Fruit fly (Drosophila melanogaster) whole organism, embryonic: ENCODE results near the gene Zdhhc8.
A peak's percentile ranks its signal among the peaks of the same experiment; 100 is the strongest.

Source experiments
- Ada2b ChIP-seq: fragments of 200-800 bp; sonication (Bioruptor generic); IDR thresholded peaks from 2 replicates; pipeline ENCODE4 v1.3.6; 2022; ENCODE audit warnings: missing biosample characterization, missing genetic modification characterization
- Adf1 ChIP-seq: fragments of 200-800 bp; sonication (Bioruptor generic); IDR thresholded peaks from 2 replicates; pipeline ENCODE4 v1.3.6; 2022; ENCODE audit warnings: missing biosample characterization, missing genetic modification characterization
- Aef1 ChIP-seq: fragments of 200-800 bp; sonication (Bioruptor generic); IDR thresholded peaks from 3 replicates; pipeline ENCODE4 v1.3.6; 2022; ENCODE audit warnings: missing biosample characterization, missing genetic modification characterization
- Atf-2 ChIP-seq: fragments of 200-800 bp; sonication (Bioruptor generic); optimal IDR thresholded peaks from 2 replicates; lab custom pipeline; 2016; ENCODE audit warnings: missing biosample characterization, missing genetic modification characterization
- B-H1 ChIP-seq: fragments of 200-800 bp; sonication (Bioruptor generic); IDR thresholded peaks from 3 replicates; pipeline ENCODE4 v1.3.6; 2022; ENCODE audit warnings: missing biosample characterization, missing genetic modification characterization
- CG10321 ChIP-seq: fragments of 200-800 bp; sonication (Bioruptor generic); IDR thresholded peaks from 2 replicates; pipeline ENCODE4 v1.3.6; 2022; ENCODE audit warnings: missing biosample characterization, missing genetic modification characterization
- CG11560 ChIP-seq: fragments of 200-800 bp; sonication (Bioruptor generic); IDR thresholded peaks from 3 replicates; pipeline ENCODE4 v1.3.6; 2022; ENCODE audit warnings: missing biosample characterization, missing genetic modification characterization
- CG11695 ChIP-seq: fragments of 200-800 bp; sonication (Bioruptor generic); IDR thresholded peaks from 3 replicates; pipeline ENCODE4 v1.3.6; 2022; ENCODE audit warnings: missing biosample characterization, missing genetic modification characterization
- CG12071 ChIP-seq: fragments of 200-800 bp; sonication (Bioruptor generic); optimal IDR thresholded peaks from 3 replicates; lab custom pipeline; 2018; ENCODE audit warnings: missing biosample characterization, mild to moderate bottlenecking, missing genetic modification characterization
- CG12104 ChIP-seq: fragments of 200-800 bp; sonication (Bioruptor generic); optimal IDR thresholded peaks from 3 replicates; lab custom pipeline; 2016; ENCODE audit warnings: missing biosample characterization, missing genetic modification characterization
- CG12391 ChIP-seq: fragments of 200-800 bp; sonication (Bioruptor generic); optimal IDR thresholded peaks from 3 replicates; lab custom pipeline; 2018; ENCODE audit warnings: missing biosample characterization, mild to moderate bottlenecking, missing genetic modification characterization, moderate library complexity
- CG13296 ChIP-seq: fragments of 200-800 bp; sonication (Bioruptor generic); optimal IDR thresholded peaks from 3 replicates; lab custom pipeline; 2018; ENCODE audit warnings: missing biosample characterization, mild to moderate bottlenecking, missing genetic modification characterization
- CG14710 ChIP-seq: fragments of 200-800 bp; sonication (Bioruptor generic); optimal IDR thresholded peaks from 3 replicates; lab custom pipeline; 2019; ENCODE audit warnings: missing biosample characterization, mild to moderate bottlenecking, missing genetic modification characterization, moderate library complexity
- CG15601 ChIP-seq: fragments of 200-800 bp; sonication (Bioruptor generic); optimal IDR thresholded peaks from 3 replicates; lab custom pipeline; 2019; ENCODE audit warnings: missing biosample characterization, mild to moderate bottlenecking, missing genetic modification characterization, moderate library complexity
- CG17829 ChIP-seq: fragments of 200-800 bp; optimal IDR thresholded peaks from 2 replicates; lab custom pipeline; 2019; ENCODE audit warnings: missing biosample characterization, mild to moderate bottlenecking, missing genetic modification characterization, moderate library complexity
- CG18619 ChIP-seq: fragments of 200-800 bp; sonication (Bioruptor generic); optimal IDR thresholded peaks from 3 replicates; lab custom pipeline; 2017; ENCODE audit warnings: missing biosample characterization, mild to moderate bottlenecking, missing genetic modification characterization
- CG2116 ChIP-seq: fragments of 200-800 bp; sonication (Bioruptor generic); optimal IDR thresholded peaks from 3 replicates; lab custom pipeline; 2018; ENCODE audit warnings: missing biosample characterization, mild to moderate bottlenecking, missing genetic modification characterization
- CG2202 ChIP-seq: fragments of 200-800 bp; sonication (Bioruptor generic); optimal IDR thresholded peaks from 2 replicates; lab custom pipeline; 2018; ENCODE audit warnings: missing biosample characterization, mild to moderate bottlenecking, missing genetic modification characterization
- CG30431 ChIP-seq: fragments of 200-800 bp; sonication (Bioruptor generic); optimal IDR thresholded peaks from 2 replicates; lab custom pipeline; 2017; ENCODE audit warnings: missing biosample characterization, missing genetic modification characterization
- CG32532 ChIP-seq: fragments of 200-800 bp; sonication (Bioruptor generic); IDR thresholded peaks from 2 replicates; pipeline ENCODE4 v1.3.6; 2022; ENCODE audit warnings: missing biosample characterization, missing genetic modification characterization
- CG6813 ChIP-seq: fragments of 200-800 bp; sonication (Bioruptor generic); optimal IDR thresholded peaks from 2 replicates; lab custom pipeline; 2017; ENCODE audit warnings: missing biosample characterization, missing genetic modification characterization, mild to moderate bottlenecking, moderate library complexity, missing genetic modification reagents
- CG7556 ChIP-seq: fragments of 200-800 bp; sonication (Bioruptor generic); optimal IDR thresholded peaks from 2 replicates; lab custom pipeline; 2017; ENCODE audit warnings: missing biosample characterization, mild to moderate bottlenecking, missing genetic modification characterization
- CG8089 ChIP-seq: fragments of 200-800 bp; sonication (Bioruptor generic); optimal IDR thresholded peaks from 3 replicates; lab custom pipeline; 2016; ENCODE audit warnings: missing biosample characterization, missing genetic modification characterization
- CG8388 ChIP-seq: fragments of 200-800 bp; sonication (Bioruptor generic); optimal IDR thresholded peaks from 2 replicates; lab custom pipeline; 2019; ENCODE audit warnings: missing biosample characterization, mild to moderate bottlenecking, missing genetic modification characterization, moderate library complexity
- CG8944 ChIP-seq: fragments of 200-800 bp; sonication (Bioruptor generic); optimal IDR thresholded peaks from 3 replicates; lab custom pipeline; 2016; ENCODE audit warnings: missing biosample characterization, missing genetic modification characterization
- CHES-1-like ChIP-seq: fragments of 200-800 bp; sonication (Bioruptor generic); optimal IDR thresholded peaks from 2 replicates; lab custom pipeline; 2016; ENCODE audit warnings: missing biosample characterization, missing genetic modification characterization
- Dfd ChIP-seq, 2 experiments: fragments of >200 bp; optimal IDR thresholded peaks; 2 replicates each; lab custom pipeline; 2017; ENCODE audit warnings: missing biosample characterization in 2 of 2, missing genetic modification characterization in 2 of 2
- Dp ChIP-seq: fragments of 200-800 bp; sonication (Bioruptor generic); optimal IDR thresholded peaks from 2 replicates; lab custom pipeline; 2018; ENCODE audit warnings: missing biosample characterization, mild to moderate bottlenecking, missing genetic modification characterization, moderate library complexity
- E2f1 ChIP-seq: fragments of 200-800 bp; sonication (Bioruptor generic); IDR thresholded peaks from 2 replicates; pipeline ENCODE4 v1.3.6; 2022; ENCODE audit warnings: missing biosample characterization, missing genetic modification characterization
- E2f2 ChIP-seq: fragments of 200-800 bp; sonication (Bioruptor generic); IDR thresholded peaks from 2 replicates; pipeline ENCODE4 v1.3.6; 2022; ENCODE audit warnings: missing biosample characterization, missing genetic modification characterization
- Eip74EF ChIP-seq, 2 experiments: fragments of 200-800 bp in 1 of 2; fragments of >200 bp in 1 of 2; sonication (Bioruptor generic) in 1 of 2; optimal IDR thresholded peaks; 2 replicates each; lab custom pipeline; 2017 to 2019; ENCODE audit warnings: missing biosample characterization in 2 of 2, missing genetic modification characterization in 2 of 2, mild to moderate bottlenecking in 1 of 2, moderate library complexity in 1 of 2
- Fer1 ChIP-seq: fragments of 200-800 bp; sonication (Bioruptor generic); optimal IDR thresholded peaks from 2 replicates; lab custom pipeline; 2017; ENCODE audit warnings: missing biosample characterization, mild to moderate bottlenecking, missing genetic modification characterization
- Hey ChIP-seq: fragments of 200-800 bp; sonication (Bioruptor generic); optimal IDR thresholded peaks from 3 replicates; lab custom pipeline; 2018; ENCODE audit warnings: missing biosample characterization, mild to moderate bottlenecking, missing genetic modification characterization
- Hr51 ChIP-seq, 2 experiments: fragments of 200-800 bp; sonication (Bioruptor generic); optimal IDR thresholded peaks; 2 replicates in 1 of 2; 3 replicates in 1 of 2; lab custom pipeline; 2016 to 2018; ENCODE audit warnings: missing biosample characterization in 2 of 2, missing genetic modification characterization in 2 of 2, mild to moderate bottlenecking in 1 of 2, moderate library complexity in 1 of 2
- Jarid2 ChIP-seq: fragments of 200-800 bp; sonication (Bioruptor generic); optimal IDR thresholded peaks from 3 replicates; lab custom pipeline; 2017; ENCODE audit warnings: mild to moderate bottlenecking, missing biosample characterization, missing genetic modification reagents, missing genetic modification characterization
- Med ChIP-seq: fragments of 200-800 bp; sonication (Bioruptor generic); peaks from one replicate; lab custom pipeline; 2016; ENCODE audit warnings: missing biosample characterization, missing genetic modification characterization, mild to moderate bottlenecking, inconsistent platforms, moderate library complexity
- Meics ChIP-seq: fragments of 200-800 bp; sonication (Bioruptor generic); optimal IDR thresholded peaks from 2 replicates; lab custom pipeline; 2017; ENCODE audit warnings: missing biosample characterization, mild to moderate bottlenecking, missing genetic modification characterization
- Optix ChIP-seq: fragments of 200-800 bp; sonication (Bioruptor generic); IDR thresholded peaks from 3 replicates; pipeline ENCODE4 v1.3.6; 2022; ENCODE audit warnings: missing biosample characterization, missing genetic modification characterization
- al ChIP-seq: fragments of 200-800 bp; sonication (Bioruptor generic); IDR thresholded peaks from 2 replicates; pipeline ENCODE4 v1.3.6; 2022; ENCODE audit warnings: missing biosample characterization, missing genetic modification characterization
- ash1 ChIP-seq: fragments of 200-800 bp; sonication (Bioruptor generic); optimal IDR thresholded peaks from 2 replicates; lab custom pipeline; 2018; ENCODE audit warnings: missing biosample characterization, mild to moderate bottlenecking, missing genetic modification characterization
- br ChIP-seq: fragments of >200 bp; optimal IDR thresholded peaks from 2 replicates; lab custom pipeline; 2017
- ci ChIP-seq: fragments of 200-800 bp; sonication (Bioruptor generic); IDR thresholded peaks from 3 replicates; pipeline ENCODE4 v1.3.6; 2022; ENCODE audit warnings: missing biosample characterization, missing genetic modification characterization
- gce ChIP-seq: fragments of 200-800 bp; sonication (Bioruptor generic); IDR thresholded peaks from 3 replicates; pipeline ENCODE4 v1.3.6; 2022; ENCODE audit warnings: missing biosample characterization, missing genetic modification characterization
- grau ChIP-seq: fragments of 200-800 bp; optimal IDR thresholded peaks from 3 replicates; lab custom pipeline; 2019; ENCODE audit warnings: missing biosample characterization, mild to moderate bottlenecking, missing genetic modification characterization, moderate library complexity
- gsb ChIP-seq: fragments of 200-800 bp; sonication (Bioruptor generic); IDR thresholded peaks from 2 replicates; pipeline ENCODE4 v1.3.6; 2022; ENCODE audit warnings: missing biosample characterization, missing genetic modification characterization
- otp ChIP-seq: fragments of 200-800 bp; sonication (Bioruptor generic); IDR thresholded peaks from 3 replicates; pipeline ENCODE4, ENCODE4 v1.3.6; 2022; ENCODE audit warnings: missing biosample characterization, missing genetic modification characterization
- slbo ChIP-seq: fragments of 200-800 bp; sonication (Bioruptor generic); IDR thresholded peaks from 2 replicates; pipeline ENCODE4 v1.3.6; 2022; ENCODE audit warnings: missing biosample characterization, missing genetic modification characterization
- stc ChIP-seq: fragments of 200-800 bp; sonication (Bioruptor generic); IDR thresholded peaks from 2 replicates; pipeline ENCODE4 v1.3.6; 2022; ENCODE audit warnings: missing biosample characterization, missing genetic modification characterization
- tap ChIP-seq: fragments of 200-800 bp; optimal IDR thresholded peaks from 3 replicates; lab custom pipeline; 2019; ENCODE audit warnings: missing biosample characterization, mild to moderate bottlenecking, missing genetic modification characterization, moderate library complexity
- tgo ChIP-seq: fragments of 200-800 bp; sonication (Bioruptor generic); IDR thresholded peaks from 3 replicates; pipeline ENCODE4 v1.3.6; 2022; ENCODE audit warnings: missing biosample characterization, missing genetic modification characterization
- usp ChIP-seq: fragments of >200 bp; optimal IDR thresholded peaks from 2 replicates; lab custom pipeline; 2017; ENCODE audit warnings: missing biosample characterization, missing genetic modification characterization
- vfl ChIP-seq: fragments of 200-800 bp; sonication (Bioruptor generic); optimal IDR thresholded peaks from 2 replicates; lab custom pipeline; 2016; ENCODE audit warnings: missing biosample characterization, missing genetic modification characterization

Gene Zdhhc8

dm6 chrX:9350309-9350708, 5.7 kb downstream of the Zdhhc8 start (continued):
- TF ChIP-seq ci (GFP tag; lab: Robert Waterston, UW) (peak; percentile 34; the same call in 1 of the 3 replicates), CG13296 (GFP tag; lab: Kevin White, UChicago) (peak; percentile 28), stc (GFP tag; lab: Robert Waterston, UW) (peak; percentile 41; the same call in 1 of the 2 replicates), Dfd (GFP tag; optimal IDR thresholded peaks at IDR 0.05; lab: Kevin White, UChicago) (no peak), B-H1 (GFP tag; lab: Robert Waterston, UW) (no peak), CG15601 (tag; lab: Kevin White, UChicago) (no peak), vfl (GFP tag; lab: Kevin White, UChicago) (no peak), CG2116 (GFP tag; lab: Kevin White, UChicago) (no peak), gsb (GFP tag; lab: Robert Waterston, UW) (no peak), CG10321 (no peak), CG32532 (GFP tag; lab: Robert Waterston, UW) (peak; percentile 40), CG30431 (GFP tag; lab: Kevin White, UChicago) (no peak), CG8388 (peak; percentile 59), otp (GFP tag; lab: Robert Waterston, UW) (no peak), CG14710 (tag; lab: Kevin White, UChicago) (peak; percentile 33), CG6813 (GFP tag; lab: Kevin White, UChicago) (peak; percentile 22), gce (GFP tag; lab: Robert Waterston, UW) (no peak), CG8089 (no peak), grau (tag; lab: Kevin White, UChicago) (peak; percentile 62), CG12391 (tag; lab: Kevin White, UChicago) (peak; percentile 58), al (GFP tag; lab: Robert Waterston, UW) (peak; percentile 32; the same call in 1 of the 2 replicates), CG11695 (GFP tag; lab: Robert Waterston, UW) (peak; percentile 43; the same call in 1 of the 3 replicates), usp (GFP tag; lab: Kevin White, UChicago) (no peak), Atf-2 (GFP tag; lab: Kevin White, UChicago) (no peak), Hr51 (GFP tag; optimal IDR thresholded peaks at IDR 0.05; lab: Kevin White, UChicago) (peak in 1 of 2 experiments; percentile 68), Adf1 (GFP tag; lab: Robert Waterston, UW) (no peak), CG12104 (GFP tag; lab: Kevin White, UChicago) (no peak), E2f1 (GFP tag; lab: Robert Waterston, UW) (peak; percentile 40; the same call in 1 of the 2 replicates), CG8944 (GFP tag; lab: Kevin White, UChicago) (no peak), CHES-1-like (GFP tag; lab: Kevin White, UChicago) (no peak), Jarid2 (GFP tag; lab: Kevin White, UChicago) (no peak), tgo (GFP tag; lab: Robert Waterston, UW) (peak; percentile 48; the same call in 2 of the 3 replicates), CG7556 (GFP tag; lab: Kevin White, UChicago) (peak; percentile 37), Fer1 (GFP tag; lab: Kevin White, UChicago) (peak; percentile 50), CG18619 (GFP tag; lab: Kevin White, UChicago) (peak; percentile 24), Eip74EF (GFP tag; optimal IDR thresholded peaks at IDR 0.05; lab: Kevin White, UChicago) (peak in 1 of 2 experiments; percentile 10), CG2202 (tag; lab: Kevin White, UChicago) (no peak), CG17829 (peak; percentile 48), ash1 (GFP tag; lab: Kevin White, UChicago) (no peak), Aef1 (GFP tag; lab: Robert Waterston, UW) (no peak), slbo (GFP tag; lab: Robert Waterston, UW) (peak; percentile 57), Meics (GFP tag; lab: Kevin White, UChicago) (peak; percentile 64), E2f2 (GFP tag; lab: Robert Waterston, UW) (peak; percentile 20; the same call in 1 of the 2 replicates), Ada2b (GFP tag; lab: Robert Waterston, UW) (peak; percentile 49; the same call in 1 of the 2 replicates), Hey (tag; lab: Kevin White, UChicago) (no peak), CG11560 (tag; lab: Robert Waterston, UW) (no peak), tap (tag; lab: Kevin White, UChicago) (no peak), Optix (GFP tag; lab: Robert Waterston, UW) (no peak), Dp (GFP tag; lab: Kevin White, UChicago) (no peak), CG12071 (no peak), br (lab: Kevin White, UChicago) (no peak), Med (GFP tag; lab: Kevin White, UChicago) (no peak)
